Worm (Caenorhabditis elegans): Measurements from ENCODE around the gene C27D9.2.

DNA sequence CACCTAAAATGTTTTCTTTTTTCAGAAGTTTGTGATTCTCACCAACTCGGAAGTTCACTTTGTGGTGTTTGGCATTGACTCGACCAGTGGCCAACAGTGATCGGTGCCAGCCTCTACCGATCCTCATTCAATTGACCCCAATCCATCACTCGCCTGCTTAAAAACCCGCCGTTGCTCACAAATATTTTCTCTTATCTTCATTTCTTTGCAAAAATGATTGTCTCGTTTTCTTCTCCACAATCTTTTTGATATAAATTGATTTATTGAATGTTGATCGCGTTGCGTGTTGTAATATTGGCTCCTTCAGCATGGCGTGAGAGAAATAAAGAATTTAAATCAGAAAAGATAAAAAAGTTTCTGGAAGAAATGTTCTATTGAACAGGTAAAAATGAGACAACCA lies 20.1 kb downstream of the C27D9.2 start:
- TF ChIP-seq nfya-1 (tag; optimal IDR thresholded peaks at IDR 0.05; ENCODE audit: insufficient read depth) (no peak), hmg-11 (tag; optimal IDR thresholded peaks at IDR 0.05) (no peak), zag-1 (tag; optimal IDR thresholded peaks at IDR 0.05) (no peak), tbx-2 (tag; optimal IDR thresholded peaks at IDR 0.05) (no peak), lin-39 (tag; optimal IDR thresholded peaks at IDR 0.05) (no peak), fos-1 (tag; optimal IDR thresholded peaks at IDR 0.05) (no peak), snpc-4 (tag; optimal IDR thresholded peaks at IDR 0.05) (no peak), nhr-76 (tag; optimal IDR thresholded peaks at IDR 0.05) (no peak)
